Fruit fly (Drosophila melanogaster) whole organism, embryonic: ENCODE measurements around the gene E2f1.

Experiments
- CG10543 ChIP-seq: fragments of 200-800 bp; sonication (Bioruptor generic); optimal IDR thresholded peaks from 3 replicates; lab custom pipeline; 2017; ENCODE audit warnings: missing biosample characterization, mild to moderate bottlenecking, missing genetic modification characterization, moderate library complexity
- CG10979 ChIP-seq: fragments of 200-800 bp; sonication (Bioruptor generic); optimal IDR thresholded peaks from 2 replicates; lab custom pipeline; 2018; ENCODE audit warnings: missing biosample characterization, mild to moderate bottlenecking, missing genetic modification characterization, moderate library complexity
- CG12769 ChIP-seq: fragments of 200-800 bp; sonication (Bioruptor generic); optimal IDR thresholded peaks from 2 replicates; lab custom pipeline; 2019; ENCODE audit warnings: missing biosample characterization, mild to moderate bottlenecking, missing genetic modification characterization, moderate library complexity
- CG13424 ChIP-seq: fragments of 200-800 bp; sonication (Bioruptor generic); optimal IDR thresholded peaks from 2 replicates; lab custom pipeline; 2019; ENCODE audit warnings: missing biosample characterization, mild to moderate bottlenecking, missing genetic modification characterization, moderate library complexity
- CG14860 ChIP-seq: fragments of 200-800 bp; sonication (Bioruptor generic); IDR thresholded peaks from 3 replicates; pipeline ENCODE4 v1.3.6; 2022; ENCODE audit warnings: missing biosample characterization, missing genetic modification characterization; ENCODE audit not compliant: partially characterized antibody
- CG14965 ChIP-seq: fragments of 200-800 bp; sonication (Bioruptor generic); optimal IDR thresholded peaks from 2 replicates; lab custom pipeline; 2016; ENCODE audit warnings: missing biosample characterization, missing genetic modification characterization, borderline replicate concordance
- CG17385 ChIP-seq: fragments of 200-800 bp; sonication (Bioruptor generic); optimal IDR thresholded peaks from 3 replicates; lab custom pipeline; 2018; ENCODE audit warnings: missing biosample characterization, mild to moderate bottlenecking, missing genetic modification characterization
- CG2116 ChIP-seq: fragments of 200-800 bp; sonication (Bioruptor generic); optimal IDR thresholded peaks from 3 replicates; lab custom pipeline; 2018; ENCODE audit warnings: missing biosample characterization, mild to moderate bottlenecking, missing genetic modification characterization
- CG30431 ChIP-seq: fragments of 200-800 bp; sonication (Bioruptor generic); optimal IDR thresholded peaks from 2 replicates; lab custom pipeline; 2017; ENCODE audit warnings: missing biosample characterization, missing genetic modification characterization
- CG3407 ChIP-seq: fragments of 200-800 bp; sonication (Bioruptor generic); optimal IDR thresholded peaks from 2 replicates; lab custom pipeline; 2018; ENCODE audit warnings: missing biosample characterization, mild to moderate bottlenecking, missing genetic modification characterization
- CG43689 ChIP-seq: fragments of 200-800 bp; sonication (Bioruptor generic); IDR thresholded peaks from 2 replicates; pipeline ENCODE4 v1.3.6; 2022; ENCODE audit warnings: missing biosample characterization, missing genetic modification characterization
- CG5245 ChIP-seq: fragments of 200-800 bp; sonication (Bioruptor generic); optimal IDR thresholded peaks from 3 replicates; lab custom pipeline; 2016; ENCODE audit warnings: missing biosample characterization, missing genetic modification characterization
- CG6175 ChIP-seq: fragments of 200-800 bp; sonication (Bioruptor generic); IDR thresholded peaks from 3 replicates; pipeline ENCODE4 v1.3.6; 2022; ENCODE audit warnings: missing biosample characterization, missing genetic modification characterization
- CG6683 ChIP-seq: fragments of 200-800 bp; sonication (Bioruptor generic); optimal IDR thresholded peaks from 2 replicates; lab custom pipeline; 2017; ENCODE audit warnings: missing biosample characterization, mild to moderate bottlenecking, missing genetic modification characterization, missing genetic modification reagents
- CTCF ChIP-seq: fragments of 200-800 bp; sonication (Bioruptor generic); optimal IDR thresholded peaks from 2 replicates; lab custom pipeline; 2017; ENCODE audit warnings: missing biosample characterization, mild to moderate bottlenecking, missing genetic modification characterization, moderate library complexity
- Deaf1 ChIP-seq: fragments of 200-800 bp; optimal IDR thresholded peaks from 3 replicates; lab custom pipeline; 2019; ENCODE audit warnings: missing biosample characterization, mild to moderate bottlenecking, missing genetic modification characterization, moderate library complexity
- Dfd ChIP-seq, 2 experiments: fragments of >200 bp; optimal IDR thresholded peaks; 2 replicates each; lab custom pipeline; 2017; ENCODE audit warnings: missing biosample characterization in 2 of 2, missing genetic modification characterization in 2 of 2
- E2f1 ChIP-seq: fragments of 200-800 bp; sonication (Bioruptor generic); IDR thresholded peaks from 2 replicates; pipeline ENCODE4 v1.3.6; 2022; ENCODE audit warnings: missing biosample characterization, missing genetic modification characterization
- HHEX ChIP-seq: fragments of 200-800 bp; sonication (Bioruptor generic); optimal IDR thresholded peaks from 3 replicates; lab custom pipeline; 2017; ENCODE audit warnings: missing biosample characterization, mild to moderate bottlenecking, missing genetic modification characterization, missing genetic modification reagents
- Hmx ChIP-seq: fragments of 200-800 bp; sonication (Bioruptor generic); optimal IDR thresholded peaks from 2 replicates; lab custom pipeline; 2016; ENCODE audit warnings: missing biosample characterization, missing genetic modification characterization
- Hr78 ChIP-seq, 2 experiments: fragments of 200-800 bp in 1 of 2; fragments of >200 bp in 1 of 2; sonication (Bioruptor generic) in 1 of 2; optimal IDR thresholded peaks; 2 replicates each; lab custom pipeline; 2017 to 2019; ENCODE audit warnings: missing biosample characterization in 2 of 2, missing genetic modification characterization in 2 of 2, mild to moderate bottlenecking in 1 of 2, moderate library complexity in 1 of 2
- Hsf ChIP-seq: fragments of 200-800 bp; sonication (Bioruptor generic); optimal IDR thresholded peaks from 3 replicates; lab custom pipeline; 2016; ENCODE audit warnings: missing biosample characterization, missing genetic modification characterization
- Med ChIP-seq: fragments of 200-800 bp; sonication (Bioruptor generic); peaks from one replicate; lab custom pipeline; 2016; ENCODE audit warnings: missing biosample characterization, missing genetic modification characterization, mild to moderate bottlenecking, inconsistent platforms, moderate library complexity
- Neu2 ChIP-seq: fragments of 200-800 bp; sonication (Bioruptor generic); optimal IDR thresholded peaks from 3 replicates; lab custom pipeline; 2016; ENCODE audit warnings: missing biosample characterization, missing genetic modification characterization, borderline replicate concordance
- NfI ChIP-seq: fragments of 200-800 bp; sonication (Bioruptor generic); optimal IDR thresholded peaks from 3 replicates; lab custom pipeline; 2018; ENCODE audit warnings: missing biosample characterization, mild to moderate bottlenecking, missing genetic modification characterization, moderate library complexity
- Trl ChIP-seq, 3 experiments: fragments of >200 bp in 2 of 3; fragments of 200-800 bp in 1 of 3; sonication (Bioruptor generic) in 1 of 3; optimal IDR thresholded peaks; 2 replicates in 1 of 3; 3 replicates in 2 of 3; lab custom pipeline; 2016 to 2017; ENCODE audit warnings: missing biosample characterization in 1 of 3, missing genetic modification characterization in 1 of 3
- Xbp1 ChIP-seq: fragments of 200-800 bp; sonication (Bioruptor generic); optimal IDR thresholded peaks from 3 replicates; lab custom pipeline; 2016; ENCODE audit warnings: missing biosample characterization, mild to moderate bottlenecking, missing genetic modification characterization
- abd-A ChIP-seq: fragments of 200-800 bp; sonication (Bioruptor generic); optimal IDR thresholded peaks from 3 replicates; lab custom pipeline; 2019; ENCODE audit warnings: missing biosample characterization, mild to moderate bottlenecking, missing genetic modification characterization, moderate library complexity
- amos ChIP-seq: fragments of 200-800 bp; sonication (Bioruptor generic); IDR thresholded peaks from 2 replicates; pipeline ENCODE4 v1.3.6; 2022; ENCODE audit warnings: missing biosample characterization, missing genetic modification characterization; ENCODE audit not compliant: partially characterized antibody
- cg ChIP-seq: fragments of 200-800 bp; sonication (Bioruptor generic); optimal IDR thresholded peaks from 3 replicates; lab custom pipeline; 2019; ENCODE audit warnings: missing biosample characterization, mild to moderate bottlenecking, missing genetic modification characterization, moderate library complexity
- chinmo ChIP-seq: fragments of 200-800 bp; sonication (Bioruptor generic); IDR thresholded peaks from 4 replicates; pipeline ENCODE4 v1.3.6; 2022; ENCODE audit warnings: missing biosample characterization, missing genetic modification characterization; ENCODE audit not compliant: partially characterized antibody
- corto ChIP-seq: fragments of 200-800 bp; sonication (Bioruptor generic); optimal IDR thresholded peaks from 2 replicates; lab custom pipeline; 2016; ENCODE audit warnings: missing biosample characterization, mild to moderate bottlenecking, missing genetic modification characterization, moderate library complexity
- crol ChIP-seq: fragments of 200-800 bp; sonication (Bioruptor generic); IDR thresholded peaks from 2 replicates; pipeline ENCODE4 v1.3.6; 2022; ENCODE audit warnings: missing biosample characterization, missing genetic modification characterization
- da ChIP-seq: fragments of 200-800 bp; sonication (Bioruptor generic); optimal IDR thresholded peaks from 2 replicates; lab custom pipeline; 2016; ENCODE audit warnings: missing biosample characterization, missing genetic modification characterization
- fd3F ChIP-seq: fragments of 200-800 bp; sonication (Bioruptor generic); optimal IDR thresholded peaks from 2 replicates; lab custom pipeline; 2018; ENCODE audit warnings: missing biosample characterization, mild to moderate bottlenecking, missing genetic modification characterization, moderate library complexity
- ftz-f1 ChIP-seq: fragments of 200-800 bp; sonication (Bioruptor generic); optimal IDR thresholded peaks from 2 replicates; lab custom pipeline; 2016; ENCODE audit warnings: missing biosample characterization, missing genetic modification characterization
- gce ChIP-seq: fragments of 200-800 bp; sonication (Bioruptor generic); IDR thresholded peaks from 3 replicates; pipeline ENCODE4 v1.3.6; 2022; ENCODE audit warnings: missing biosample characterization, missing genetic modification characterization
- klu ChIP-seq: fragments of 200-800 bp; sonication (Bioruptor generic); IDR thresholded peaks from 2 replicates; pipeline ENCODE4 v1.3.6; 2022; ENCODE audit warnings: missing biosample characterization, missing genetic modification characterization
- knrl ChIP-seq: fragments of 200-800 bp; sonication (Bioruptor generic); IDR thresholded peaks from 3 replicates; pipeline ENCODE4 v1.3.6; 2022; ENCODE audit warnings: missing biosample characterization, missing genetic modification characterization; ENCODE audit not compliant: partially characterized antibody
- phol ChIP-seq: fragments of 200-800 bp; sonication (Bioruptor generic); optimal IDR thresholded peaks from 3 replicates; lab custom pipeline; 2018; ENCODE audit warnings: missing biosample characterization, mild to moderate bottlenecking, missing genetic modification characterization, moderate library complexity
- pzg ChIP-seq: fragments of 200-800 bp; sonication (Bioruptor generic); optimal IDR thresholded peaks from 3 replicates; lab custom pipeline; 2018; ENCODE audit warnings: missing biosample characterization, mild to moderate bottlenecking, missing genetic modification characterization, moderate library complexity
- sd ChIP-seq: fragments of 200-800 bp; sonication (Bioruptor generic); optimal IDR thresholded peaks from 3 replicates; lab custom pipeline; 2018; ENCODE audit warnings: missing biosample characterization, mild to moderate bottlenecking, missing genetic modification characterization, moderate library complexity
- sens ChIP-seq: fragments of 200-800 bp; sonication (Bioruptor generic); peaks from one replicate; lab custom pipeline; 2016; ENCODE audit warnings: missing biosample characterization, missing genetic modification characterization
- so ChIP-seq: fragments of 200-800 bp; sonication (Bioruptor generic); IDR thresholded peaks from 3 replicates; pipeline ENCODE4 v1.3.6; 2022; ENCODE audit warnings: missing biosample characterization, missing genetic modification characterization
- sqz ChIP-seq: fragments of 200-800 bp; sonication (Bioruptor generic); optimal IDR thresholded peaks from 3 replicates; lab custom pipeline; 2018; ENCODE audit warnings: missing biosample characterization, mild to moderate bottlenecking, missing genetic modification characterization
- ssp ChIP-seq: fragments of 200-800 bp; sonication (Bioruptor generic); IDR thresholded peaks from 2 replicates; pipeline ENCODE4 v1.3.6; 2022; ENCODE audit warnings: missing biosample characterization, missing genetic modification characterization
- tll ChIP-seq, 2 experiments: fragments of 200-800 bp in 1 of 2; fragments of >200 bp in 1 of 2; sonication (Bioruptor generic) in 1 of 2; optimal IDR thresholded peaks; 2 replicates each; lab custom pipeline; 2017 to 2019; ENCODE audit warnings: missing biosample characterization in 2 of 2, missing genetic modification characterization in 2 of 2, mild to moderate bottlenecking in 1 of 2, moderate library complexity in 1 of 2
- usp ChIP-seq: fragments of >200 bp; optimal IDR thresholded peaks from 2 replicates; lab custom pipeline; 2017; ENCODE audit warnings: missing biosample characterization, missing genetic modification characterization
- wek ChIP-seq: fragments of 200-800 bp; sonication (Bioruptor generic); optimal IDR thresholded peaks from 3 replicates; lab custom pipeline; 2018; ENCODE audit warnings: missing biosample characterization, mild to moderate bottlenecking, missing genetic modification characterization, moderate library complexity

Gene E2f1

DNA sequence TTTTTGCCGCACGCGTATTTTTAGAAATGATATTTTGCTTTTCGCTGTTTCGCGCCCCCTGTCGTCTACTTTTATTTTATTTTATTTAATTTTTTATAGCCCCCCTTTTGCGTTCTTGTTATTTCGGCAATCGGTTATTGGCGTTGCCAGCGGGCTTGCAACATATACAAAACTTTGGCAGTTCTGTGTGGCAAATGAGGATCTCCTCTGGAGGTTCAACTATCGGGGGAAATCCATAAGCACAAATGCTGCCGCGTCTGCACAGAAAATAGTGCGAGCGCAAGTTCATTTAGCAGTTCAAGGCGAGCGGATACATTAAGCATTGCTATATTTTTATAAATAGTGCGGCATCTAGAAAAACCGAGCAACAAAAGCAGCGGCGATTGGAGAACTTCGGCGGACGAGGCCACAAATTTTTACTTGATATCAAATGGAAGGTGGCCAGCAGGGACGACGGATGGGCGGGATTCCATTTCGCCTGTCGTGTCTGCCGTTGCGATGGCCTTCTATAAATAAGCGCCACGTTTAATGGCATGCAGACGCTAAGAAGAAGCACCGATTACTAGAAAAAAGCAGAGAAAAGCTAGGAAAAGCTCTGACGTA is 36.2 kb downstream of the E2f1 start:
- peak; percentile 80 for TF ChIP-seq CG10543 (GFP tag; lab: Kevin White, UChicago)
- TF ChIP-seq CG5245: no peak
- no peak for TF ChIP-seq da (GFP tag; lab: Kevin White, UChicago)
- TF ChIP-seq ftz-f1 (GFP tag; lab: Kevin White, UChicago): peak; percentile 78
- no peak for TF ChIP-seq CG10979
- no peak for TF ChIP-seq Dfd (GFP tag; optimal IDR thresholded peaks at IDR 0.05; lab: Kevin White, UChicago)
- TF ChIP-seq usp (GFP tag; lab: Kevin White, UChicago): no peak
- TF ChIP-seq so (GFP tag; lab: Robert Waterston, UW): peak; percentile 62; the same call in 1 of the 3 replicates
- no peak for TF ChIP-seq CTCF (GFP tag; lab: Kevin White, UChicago)
- TF ChIP-seq CG17385: peak; percentile 57
- TF ChIP-seq sens (GFP tag; lab: Kevin White, UChicago): peak; percentile 39
- TF ChIP-seq sd (tag; lab: Kevin White, UChicago): peak; percentile 88
- peak; percentile 81; the same call in 2 of the 3 replicates for TF ChIP-seq CG6175 (GFP tag; lab: Robert Waterston, UW)
- peak in 1 of 2 experiments; percentile 38 for TF ChIP-seq Hr78 (GFP tag; optimal IDR thresholded peaks at IDR 0.05; lab: Kevin White, UChicago)
- no peak for TF ChIP-seq corto (GFP tag; lab: Kevin White, UChicago)
- peak; percentile 64 for TF ChIP-seq Med
- TF ChIP-seq crol: peak; percentile 13; the same call in 1 of the 2 replicates
- TF ChIP-seq chinmo (GFP tag; lab: Robert Waterston, UW): 0 out of 4 replicates have a peak, but pooled peaks have one; percentile 78
- no peak for TF ChIP-seq CG43689 (GFP tag; lab: Robert Waterston, UW)
- TF ChIP-seq abd-A (tag; lab: Kevin White, UChicago): peak; percentile 45
- TF ChIP-seq Deaf1 (tag; lab: Kevin White, UChicago): peak; percentile 65
- 0 out of 2 replicates have a peak, but pooled peaks have one; percentile 12 for TF ChIP-seq amos (GFP tag; lab: Robert Waterston, UW)
- TF ChIP-seq CG12769 (tag; lab: Kevin White, UChicago): peak; percentile 37

DNA sequence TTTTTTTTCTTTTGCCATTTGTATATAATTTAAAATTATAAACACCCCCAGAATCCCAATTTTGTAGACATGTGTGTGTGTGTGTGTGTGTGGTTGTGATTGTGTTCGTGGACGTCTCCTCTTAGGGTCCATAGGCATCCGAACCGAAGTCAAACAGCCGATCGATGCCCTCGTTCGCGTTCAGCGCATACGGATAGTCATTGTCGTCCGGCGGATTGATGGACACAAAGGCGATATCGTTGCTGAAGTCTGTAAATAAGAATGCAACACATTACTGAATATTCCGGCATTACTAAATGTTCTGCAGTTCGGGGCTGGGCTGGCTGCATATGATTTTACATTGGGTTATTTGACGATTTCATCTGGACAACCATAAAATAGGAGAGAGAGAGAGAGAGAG is 39.2 kb downstream of the E2f1 start:
- TF ChIP-seq knrl (no peak), gce (GFP tag; lab: Robert Waterston, UW) (no peak), phol (tag; lab: Kevin White, UChicago) (no peak), Neu2 (GFP tag; lab: Kevin White, UChicago) (no peak), Trl (optimal IDR thresholded peaks at IDR 0.05; lab: Kevin White, UChicago) (peak in 1 of 2 experiments; percentile 26), Trl (GFP tag; optimal IDR thresholded peaks at IDR 0.05; lab: Kevin White, UChicago) (no peak), Xbp1 (GFP tag; lab: Kevin White, UChicago) (no peak), CG30431 (GFP tag; lab: Kevin White, UChicago) (no peak), fd3F (GFP tag; lab: Kevin White, UChicago) (no peak), cg (GFP tag; lab: Kevin White, UChicago) (peak; percentile 14), sqz (GFP tag; lab: Kevin White, UChicago) (no peak), ssp (GFP tag; lab: Robert Waterston, UW) (no peak), Hmx (GFP tag; lab: Kevin White, UChicago) (no peak), tll (GFP tag; optimal IDR thresholded peaks at IDR 0.05; lab: Kevin White, UChicago) (no peak), wek (no peak), NfI (GFP tag; lab: Kevin White, UChicago) (no peak), Hsf (GFP tag; lab: Kevin White, UChicago) (no peak), CG14860 (GFP tag; lab: Robert Waterston, UW) (no peak), CG2116 (GFP tag; lab: Kevin White, UChicago) (no peak), CG3407 (GFP tag; lab: Kevin White, UChicago) (no peak), pzg (GFP tag; lab: Kevin White, UChicago) (no peak), CG6683 (GFP tag; lab: Kevin White, UChicago) (no peak), klu (GFP tag; lab: Robert Waterston, UW) (no peak), E2f1 (GFP tag; lab: Robert Waterston, UW) (no peak), HHEX (GFP tag; lab: Kevin White, UChicago) (no peak), CG14965 (no peak), CG13424 (tag; lab: Kevin White, UChicago) (no peak), Deaf1 (tag; lab: Kevin White, UChicago) (peak; percentile 68)
